Fruit fly (Drosophila melanogaster) whole organism, pupa: ENCODE results near the gene Syt1.

Source experiments
- CG12605 ChIP-seq: fragments of 200-800 bp; sonication (Bioruptor generic); IDR thresholded peaks from 2 replicates; pipeline ENCODE4 v1.3.6; 2022; ENCODE audit warnings: missing biosample characterization, missing genetic modification characterization
- CG13204 ChIP-seq: fragments of 200-800 bp; sonication (Bioruptor generic); optimal IDR thresholded peaks from 2 replicates; lab custom pipeline; 2018; ENCODE audit warnings: missing biosample characterization, mild to moderate bottlenecking, missing genetic modification characterization, moderate library complexity
- CG32121 ChIP-seq: fragments of 200-800 bp; sonication (Bioruptor generic); IDR thresholded peaks from 2 replicates; pipeline ENCODE4 v1.3.6; 2022; ENCODE audit warnings: missing biosample characterization, missing genetic modification characterization
- CG4496 ChIP-seq: fragments of 200-800 bp; sonication (Bioruptor generic); IDR thresholded peaks from 3 replicates; pipeline ENCODE4 v1.3.6; 2022; ENCODE audit warnings: missing biosample characterization, missing genetic modification characterization
- CG8301 ChIP-seq: fragments of 200-800 bp; sonication (Bioruptor generic); optimal IDR thresholded peaks from 2 replicates; lab custom pipeline; 2018; ENCODE audit warnings: missing biosample characterization, mild to moderate bottlenecking, missing genetic modification characterization
- CG9948 ChIP-seq: fragments of 200-800 bp; sonication (Bioruptor generic); optimal IDR thresholded peaks from 2 replicates; lab custom pipeline; 2018; ENCODE audit warnings: missing biosample characterization, mild to moderate bottlenecking, missing genetic modification characterization, moderate library complexity
- EcR ChIP-seq: fragments of 200-800 bp; sonication (Bioruptor generic); optimal IDR thresholded peaks from 3 replicates; lab custom pipeline; 2019; ENCODE audit warnings: missing biosample characterization, missing genetic modification characterization, mild to moderate bottlenecking, moderate library complexity, missing genetic modification reagents
- Ets98B ChIP-seq: fragments of 200-800 bp; sonication (Bioruptor generic); IDR thresholded peaks from 2 replicates; pipeline ENCODE4 v1.3.6; 2022; ENCODE audit warnings: missing biosample characterization, missing genetic modification characterization
- Pif1A ChIP-seq: fragments of 200-800 bp; sonication (Bioruptor generic); optimal IDR thresholded peaks from 3 replicates; lab custom pipeline; 2016; ENCODE audit warnings: missing biosample characterization, missing genetic modification characterization
- fd96Ca ChIP-seq: fragments of 200-800 bp; sonication (Bioruptor generic); IDR thresholded peaks from 3 replicates; pipeline ENCODE4 v1.3.6; 2022; ENCODE audit warnings: missing biosample characterization, missing genetic modification characterization

DNA sequence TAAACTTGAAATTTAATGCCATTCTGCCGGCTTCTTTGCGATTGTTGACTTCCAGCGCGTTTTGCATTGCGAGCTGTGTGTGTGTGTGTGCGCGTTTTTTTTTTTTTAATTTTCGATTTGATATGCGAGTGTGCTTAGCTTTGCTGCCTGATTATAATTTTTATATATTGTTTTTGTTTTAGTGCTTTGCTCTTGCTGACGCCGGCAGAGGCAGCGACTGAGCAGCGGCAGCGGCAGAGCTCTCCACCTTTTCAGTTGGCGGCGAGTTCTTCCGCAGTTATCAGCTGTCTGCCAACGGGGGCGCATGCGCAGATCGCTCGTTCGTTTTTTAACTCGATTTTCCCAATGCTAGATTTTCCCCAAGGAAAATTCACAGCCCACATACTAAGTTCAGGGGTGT lies 64.2 kb downstream of the Syt1 start:
- TF ChIP-seq CG12605 (GFP tag; lab: Robert Waterston, UW) (no peak), CG32121 (GFP tag; lab: Robert Waterston, UW) (no peak), CG4496 (no peak), fd96Ca (GFP tag; lab: Robert Waterston, UW) (no peak), EcR (GFP tag; lab: Kevin White, UChicago) (peak; percentile 35), CG8301 (no peak), CG9948 (no peak), CG13204 (GFP tag; lab: Kevin White, UChicago) (no peak), Pif1A (GFP tag; lab: Kevin White, UChicago) (no peak), Ets98B (GFP tag; lab: Robert Waterston, UW) (no peak)
